Worm (Caenorhabditis elegans) whole organism, L1 larva: ENCODE data around the gene attf-3.

Experiments used
- lin-39 ChIP-seq: fragments of 150-350 bp; optimal IDR thresholded peaks from 2 replicates; lab custom pipeline; 2014; ENCODE audit warnings: missing biosample characterization, missing genetic modification reagents, missing genetic modification characterization
- nhr-11 ChIP-seq: fragments of 150-350 bp; optimal IDR thresholded peaks from 2 replicates; lab custom pipeline; 2014; ENCODE audit warnings: missing biosample characterization, missing genetic modification characterization

DNA sequence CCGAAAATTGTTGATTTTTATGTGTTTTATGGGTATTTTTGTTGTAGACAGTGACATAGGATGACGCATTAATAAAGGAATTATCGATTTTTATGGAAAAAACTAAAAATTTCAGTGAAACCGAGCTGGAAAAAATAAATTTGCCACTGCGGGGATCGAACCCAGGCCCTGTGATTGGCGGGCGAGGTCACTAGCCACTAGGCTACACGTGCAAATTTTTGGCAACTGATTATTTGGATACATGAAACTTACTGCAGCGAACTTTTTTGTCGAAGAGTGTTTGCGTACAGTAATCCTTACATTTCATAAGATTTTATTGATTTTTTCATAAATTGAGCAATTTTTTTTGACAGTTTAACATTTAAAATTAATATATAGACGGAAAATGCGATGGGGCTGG, 3.0 kb upstream of the attf-3 start:
- no peak for TF ChIP-seq nhr-11 (tag; lab: Kevin White, UChicago)
- peak; percentile 38 for TF ChIP-seq lin-39 (tag; lab: Kevin White, UChicago)
